Worm (Caenorhabditis elegans) whole organism, L4/young adult: ENCODE results near the gene cyp-14A3.

Experiments
- W03F9.2 ChIP-seq: fragments of 150-350 bp; optimal IDR thresholded peaks from 2 replicates; lab custom pipeline; 2014; ENCODE audit warnings: missing biosample characterization, missing genetic modification characterization
- dao-5 ChIP-seq: sonication (generic microtip); optimal IDR thresholded peaks from 2 replicates; lab custom pipeline; 2016; ENCODE audit warnings: missing genotype, missing genetic modification characterization, moderate library complexity, missing compliant biosample characterization
- him-1 ChIP-seq: sonication (generic microtip); optimal IDR thresholded peaks from 2 replicates; lab custom pipeline; 2016; ENCODE audit warnings: missing genotype, missing genetic modification reagents, missing genetic modification characterization, missing compliant biosample characterization

Gene cyp-14A3

ce11 chrX:13237102-13237501 is 36.9 kb downstream of the cyp-14A3 start, which contains the start of gene K08H2.3:
TSS of gene K08H2.3 (plus strand) at chrX:13237402.
- TF ChIP-seq dao-5 (tag; lab: Kevin White, UChicago) (no peak), him-1 (tag; lab: Kevin White, UChicago) (no peak), W03F9.2 (tag; lab: Kevin White, UChicago) (no peak)

DNA sequence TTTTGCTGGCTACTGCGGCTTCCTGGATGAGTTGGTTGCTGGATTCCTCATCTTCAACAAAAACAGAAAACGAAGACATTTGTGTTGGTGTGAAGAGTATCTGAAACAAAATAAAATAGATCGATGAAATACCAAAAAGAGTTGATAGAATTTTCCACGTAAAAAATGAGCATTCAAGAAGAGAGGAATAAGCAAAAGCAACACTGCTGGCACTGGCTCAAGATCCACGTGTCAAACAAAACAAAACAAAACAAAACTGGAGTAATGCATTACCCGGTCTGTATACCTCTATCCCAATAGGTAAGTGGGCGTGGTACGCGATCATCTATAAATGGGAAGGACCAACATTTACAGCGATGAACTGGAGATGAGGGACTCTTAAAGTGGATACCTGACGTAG is 39.1 kb downstream of the cyp-14A3 start, which contains the start of gene K08H2.2:
Gene K08H2.2, minus strand, starts transcription at position 101 of the 400 bp plus-strand sequence.
- TF ChIP-seq him-1 (tag; lab: Kevin White, UChicago) (no peak), W03F9.2 (tag; lab: Kevin White, UChicago) (no peak), dao-5 (tag; lab: Kevin White, UChicago) (no peak)

ce11 chrX:13232259-13232658 is 41.7 kb downstream of the cyp-14A3 start, which contains the start of gene bgnt-1.5:
TSS of gene bgnt-1.5 (minus strand) at chrX:13232359.
- no peak for TF ChIP-seq him-1 (tag; lab: Kevin White, UChicago)
- TF ChIP-seq W03F9.2 (tag; lab: Kevin White, UChicago): no peak
- TF ChIP-seq dao-5 (tag; lab: Kevin White, UChicago): no peak

DNA sequence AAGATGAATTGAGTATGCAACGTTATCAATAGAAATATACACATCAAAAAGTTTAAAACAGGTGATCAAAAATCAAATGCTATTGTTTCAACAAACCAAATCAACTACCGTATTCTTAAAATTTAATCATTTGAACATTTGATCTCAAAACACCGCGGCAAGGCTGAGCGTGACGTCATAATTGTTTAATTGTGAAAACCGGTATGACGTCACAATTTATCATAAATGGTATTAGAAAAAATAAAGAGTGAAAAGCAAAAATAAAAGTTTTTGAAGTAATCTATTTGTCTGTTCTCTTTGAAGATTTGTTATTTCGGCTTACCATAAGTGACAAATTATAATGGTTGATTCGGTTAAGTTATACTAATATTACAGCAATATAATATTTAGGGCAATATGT is 46.2 kb downstream of the cyp-14A3 start:
- no peak for TF ChIP-seq him-1 (tag; lab: Kevin White, UChicago)
- TF ChIP-seq dao-5 (tag; lab: Kevin White, UChicago): no peak
- no peak for TF ChIP-seq W03F9.2 (tag; lab: Kevin White, UChicago)

ce11 chrX:13226614-13227096 is 47.3 kb downstream of the cyp-14A3 start, which contains the start of gene skr-21:
TSS of gene skr-21 (minus strand) at chrX:13226664.
- TF ChIP-seq W03F9.2 (tag; lab: Kevin White, UChicago): no peak
- TF ChIP-seq dao-5 (tag; lab: Kevin White, UChicago): no peak
- TF ChIP-seq him-1 (tag; lab: Kevin White, UChicago): no peak

DNA sequence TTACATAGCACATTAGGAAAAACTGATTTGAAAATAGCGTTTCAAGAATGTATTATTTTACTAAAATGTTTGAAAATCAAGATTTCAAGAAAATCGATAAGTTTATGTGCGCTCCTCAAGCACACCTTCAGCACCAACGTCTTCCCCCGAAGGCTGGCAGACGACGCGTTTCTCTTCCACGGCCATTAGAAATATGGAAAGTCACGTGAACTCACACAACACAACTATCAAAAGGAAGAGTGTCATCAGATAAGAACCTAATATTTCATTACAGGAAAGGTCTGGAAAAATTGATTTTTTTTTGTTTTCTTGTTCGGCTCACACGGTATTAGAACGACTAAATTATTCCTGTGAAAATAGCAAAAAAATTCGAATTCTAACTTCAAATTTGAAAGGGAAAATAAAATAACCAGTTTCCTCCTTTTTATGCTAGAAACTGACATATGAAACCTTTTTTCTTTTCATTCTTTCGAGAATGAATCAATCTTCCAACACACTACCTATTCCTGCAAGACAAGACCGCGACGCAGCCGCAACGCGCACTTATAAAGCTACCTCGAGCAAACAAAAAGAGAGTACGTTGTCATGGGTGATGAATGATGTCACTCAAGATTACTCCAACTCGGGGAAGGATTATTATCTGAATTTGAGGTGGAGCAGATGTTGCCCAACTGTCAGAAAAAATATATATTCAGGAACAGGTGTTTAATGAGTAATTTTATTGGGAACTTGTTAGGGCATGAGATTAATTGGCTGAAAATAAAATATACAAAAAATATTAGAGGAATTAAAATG is 48.7 kb downstream of the cyp-14A3 start:
- TF ChIP-seq dao-5 (tag; lab: Kevin White, UChicago) (no peak), W03F9.2 (tag; lab: Kevin White, UChicago) (no peak), him-1 (tag; lab: Kevin White, UChicago) (no peak)

DNA sequence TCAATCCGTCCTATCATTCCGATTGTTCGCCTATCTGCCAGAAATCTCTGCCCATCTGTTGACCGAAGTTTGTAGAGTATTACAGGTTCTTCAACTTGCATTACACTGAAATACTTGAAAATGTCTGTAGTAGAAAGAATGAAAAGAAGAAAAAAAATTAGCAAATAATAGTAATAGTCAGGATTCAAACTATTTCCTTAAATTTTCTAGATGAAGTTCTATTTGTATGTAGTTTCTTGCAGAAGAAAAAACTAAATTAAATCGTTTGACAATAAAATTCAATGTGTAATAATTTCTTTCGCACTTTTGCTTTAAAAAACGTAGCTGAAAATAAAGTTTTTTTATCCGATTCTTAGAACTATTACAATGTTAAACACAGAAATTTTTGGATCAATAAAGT is 49.4 kb downstream of the cyp-14A3 start, which contains the start of gene skr-19:
Gene skr-19, minus strand, starts transcription at position 101 of the 400 bp plus-strand sequence.
- TF ChIP-seq dao-5 (tag; lab: Kevin White, UChicago) (no peak), W03F9.2 (tag; lab: Kevin White, UChicago) (no peak), him-1 (tag; lab: Kevin White, UChicago) (no peak)

ce11 chrX:13223437-13223836 is 50.6 kb downstream of the cyp-14A3 start, which contains the start of gene skr-20:
TSS of gene skr-20 (minus strand) at chrX:13223537.
- TF ChIP-seq him-1 (tag; lab: Kevin White, UChicago) (no peak), W03F9.2 (tag; lab: Kevin White, UChicago) (no peak), dao-5 (tag; lab: Kevin White, UChicago) (no peak)
